Worm (Caenorhabditis elegans) whole organism, young adult: ENCODE measurements around the gene pkg-2.

Source experiments
- B0019.2 ChIP-seq: fragments of 200-800 bp; sonication (Bioruptor generic); conservative IDR thresholded peaks from 2 replicates; pipeline ENCODE4 v1.3.6; 2022; ENCODE audit warnings: missing genetic modification reagents, missing genetic modification characterization, missing compliant biosample characterization
- B0336.3 ChIP-seq: fragments of 200-800 bp; sonication (Bioruptor generic); IDR thresholded peaks from 2 replicates; pipeline ENCODE4 v1.3.6; 2022; ENCODE audit warnings: missing genetic modification characterization, missing compliant biosample characterization
- D2030.7 ChIP-seq: fragments of 200-800 bp; sonication (Bioruptor generic); IDR thresholded peaks from 2 replicates; pipeline ENCODE4 v1.3.6; 2022; ENCODE audit warnings: missing genetic modification reagents, missing genetic modification characterization, missing compliant biosample characterization
- F23B12.7 ChIP-seq: sonication (generic microtip); optimal IDR thresholded peaks from 2 replicates; lab custom pipeline; 2017; ENCODE audit warnings: missing genetic modification characterization, mild to moderate bottlenecking, missing compliant biosample characterization, antibody characterized with exemption, moderate library complexity; ENCODE audit not compliant: insufficient read depth
- F39B2.1 ChIP-seq: fragments of 200-800 bp; sonication (Bioruptor generic); IDR thresholded peaks from 2 replicates; pipeline ENCODE4 v1.3.6; 2022; ENCODE audit warnings: missing genetic modification reagents, missing genetic modification characterization, missing compliant biosample characterization
- F49E8.2 ChIP-seq: sonication (generic microtip); optimal IDR thresholded peaks from 3 replicates; lab custom pipeline; 2017; ENCODE audit warnings: missing genetic modification characterization, mild to moderate bottlenecking, missing compliant biosample characterization, antibody characterized with exemption, moderate library complexity; ENCODE audit not compliant: insufficient read depth
- F52B5.7 ChIP-seq: sonication (generic microtip); optimal IDR thresholded peaks from 2 replicates; lab custom pipeline; 2016; ENCODE audit warnings: mild to moderate bottlenecking, missing genetic modification characterization, missing compliant biosample characterization
- F57C9.4 ChIP-seq: sonication (generic microtip); optimal IDR thresholded peaks from 2 replicates; lab custom pipeline; 2017; ENCODE audit warnings: mild to moderate bottlenecking, missing genetic modification characterization, missing compliant biosample characterization
- K11D2.4 ChIP-seq: fragments of 200-800 bp; sonication (Bioruptor generic); IDR thresholded peaks from 2 replicates; pipeline ENCODE4 v1.3.6; 2022; ENCODE audit warnings: missing genetic modification reagents, missing genetic modification characterization, missing compliant biosample characterization
- K12H6.12 ChIP-seq: fragments of 200-800 bp; sonication (Bioruptor generic); optimal IDR thresholded peaks from 2 replicates; lab custom pipeline; 2018; ENCODE audit warnings: mild to moderate bottlenecking, missing genetic modification characterization, missing compliant biosample characterization
- T26A5.8 ChIP-seq: sonication (generic microtip); optimal IDR thresholded peaks from 2 replicates; lab custom pipeline; 2016; ENCODE audit warnings: missing genetic modification characterization, missing compliant biosample characterization
- Y53G8AR.9 ChIP-seq: fragments of 200-800 bp; sonication (Bioruptor generic); conservative IDR thresholded peaks from 2 replicates; pipeline ENCODE4 v1.3.6; 2022; ENCODE audit warnings: missing genetic modification reagents, missing genetic modification characterization, missing compliant biosample characterization
- ZK185.1 ChIP-seq: sonication (generic microtip); optimal IDR thresholded peaks from 2 replicates; lab custom pipeline; 2016; ENCODE audit warnings: mild to moderate bottlenecking, missing genetic modification characterization, missing compliant biosample characterization; ENCODE audit not compliant: poor library complexity, severe bottlenecking
- ama-1 ChIP-seq, 3 experiments: fragments of 150-350 bp in 1 of 3; sonication (generic microtip) in 2 of 3; optimal IDR thresholded peaks; 2 replicates each; lab custom pipeline; 2014 to 2018; ENCODE audit warnings: missing biosample characterization in 2 of 3, missing genetic modification characterization in 2 of 3, missing genetic modification reagents in 2 of 3
- attf-3 ChIP-seq: fragments of 200-800 bp; sonication (Bioruptor generic); conservative IDR thresholded peaks from 2 replicates; pipeline ENCODE4 v1.3.6; 2022; ENCODE audit warnings: missing genetic modification reagents, missing genetic modification characterization, missing compliant biosample characterization
- attf-5 ChIP-seq: fragments of 200-800 bp; sonication (Bioruptor generic); optimal IDR thresholded peaks from 2 replicates; lab custom pipeline; 2018; ENCODE audit warnings: mild to moderate bottlenecking, missing genetic modification characterization, missing compliant biosample characterization
- attf-6 ChIP-seq: fragments of 200-800 bp; sonication (Bioruptor generic); IDR thresholded peaks from 2 replicates; pipeline ENCODE4 v1.3.6; 2022; ENCODE audit warnings: missing genetic modification reagents, missing genetic modification characterization, missing compliant biosample characterization
- bed-1 ChIP-seq: fragments of 200-800 bp; sonication (Bioruptor generic); IDR thresholded peaks from 2 replicates; pipeline ENCODE4 v1.3.6; 2022; ENCODE audit warnings: missing genetic modification reagents, missing genetic modification characterization, missing compliant biosample characterization
- bed-2 ChIP-seq: fragments of 200-800 bp; sonication (Bioruptor generic); IDR thresholded peaks from 2 replicates; pipeline ENCODE4 v1.3.6; 2022; ENCODE audit warnings: missing genetic modification reagents, missing genetic modification characterization, missing compliant biosample characterization
- ceh-58 ChIP-seq: fragments of 200-800 bp; sonication (Bioruptor generic); IDR thresholded peaks from 2 replicates; pipeline ENCODE4 v1.3.6; 2022; ENCODE audit warnings: missing genetic modification characterization, missing compliant biosample characterization
- die-1 ChIP-seq: sonication (generic microtip); optimal IDR thresholded peaks from 2 replicates; lab custom pipeline; 2016; ENCODE audit warnings: missing genotype, mild to moderate bottlenecking, missing genetic modification characterization, missing compliant biosample characterization
- dox-1 ChIP-seq: fragments of 200-800 bp; sonication (Bioruptor generic); IDR thresholded peaks from 2 replicates; pipeline ENCODE4 v1.3.6; 2022; ENCODE audit warnings: missing genetic modification reagents, missing genetic modification characterization, missing compliant biosample characterization
- dpff-1 ChIP-seq: sonication (generic microtip); optimal IDR thresholded peaks from 2 replicates; lab custom pipeline; 2017; ENCODE audit warnings: mild to moderate bottlenecking, missing genetic modification characterization, missing compliant biosample characterization
- dpl-1 ChIP-seq: fragments of 150-350 bp; optimal IDR thresholded peaks from 2 replicates; lab custom pipeline; 2014; ENCODE audit warnings: missing biosample characterization, missing genetic modification reagents, missing genetic modification characterization
- egl-44 ChIP-seq: fragments of 200-800 bp; sonication (Bioruptor generic); IDR thresholded peaks from 2 replicates; pipeline ENCODE4 v1.3.6; 2022; ENCODE audit warnings: missing genetic modification reagents, missing genetic modification characterization, missing compliant biosample characterization
- egrh-3 ChIP-seq: fragments of 200-800 bp; sonication (Bioruptor generic); IDR thresholded peaks from 2 replicates; pipeline ENCODE4 v1.3.6; 2022; ENCODE audit warnings: missing genetic modification reagents, missing genetic modification characterization, missing compliant biosample characterization
- fkh-3 ChIP-seq: sonication (generic microtip); optimal IDR thresholded peaks from 2 replicates; lab custom pipeline; 2016; ENCODE audit warnings: mild to moderate bottlenecking, missing genetic modification characterization, missing compliant biosample characterization
- hlh-26 ChIP-seq: fragments of 200-800 bp; sonication (Bioruptor generic); conservative IDR thresholded peaks from 2 replicates; pipeline ENCODE4 v1.3.6; 2022; ENCODE audit warnings: missing genetic modification reagents, missing genetic modification characterization, missing compliant biosample characterization
- hsf-1 ChIP-seq: fragments of 200-800 bp; sonication (Bioruptor generic); IDR thresholded peaks from 2 replicates; pipeline ENCODE4 v1.3.6; 2022; ENCODE audit warnings: missing genetic modification reagents, missing genetic modification characterization, missing compliant biosample characterization
- lag-1 ChIP-seq: fragments of 200-800 bp; sonication (Bioruptor generic); IDR thresholded peaks from 2 replicates; pipeline ENCODE4 v1.3.6; 2022; ENCODE audit warnings: missing genetic modification reagents, missing genetic modification characterization, missing compliant biosample characterization
- let-526 ChIP-seq: fragments of 200-800 bp; sonication (Bioruptor generic); IDR thresholded peaks from 2 replicates; pipeline ENCODE4 v1.3.6; 2022; ENCODE audit warnings: missing genetic modification reagents, missing genetic modification characterization, missing compliant biosample characterization
- let-607 ChIP-seq, 2 experiments: fragments of 200-800 bp in 1 of 2; sonication (Bioruptor generic) in 1 of 2; sonication (generic microtip) in 1 of 2; optimal IDR thresholded peaks; 2 replicates each; lab custom pipeline; 2016 to 2018; ENCODE audit warnings: mild to moderate bottlenecking in 2 of 2, missing compliant biosample characterization in 2 of 2, missing genetic modification characterization in 2 of 2, moderate library complexity in 2 of 2, missing genotype in 1 of 2
- lin-26 ChIP-seq: fragments of 200-800 bp; sonication (Bioruptor generic); IDR thresholded peaks from 2 replicates; pipeline ENCODE4 v1.3.6; 2022; ENCODE audit warnings: missing genetic modification reagents, missing genetic modification characterization, missing compliant biosample characterization
- lin-35 ChIP-seq, 3 experiments: fragments of 150-350 bp in 2 of 3; sonication (generic microtip) in 1 of 3; optimal IDR thresholded peaks; 2 replicates each; lab custom pipeline; 2014 to 2018; ENCODE audit warnings: missing biosample characterization in 3 of 3, missing genetic modification characterization in 3 of 3, missing genetic modification reagents in 3 of 3
- lir-1 ChIP-seq: fragments of 200-800 bp; sonication (Bioruptor generic); conservative IDR thresholded peaks from 2 replicates; pipeline ENCODE4 v1.3.6; 2022; ENCODE audit warnings: missing genetic modification reagents, missing genetic modification characterization, missing compliant biosample characterization
- lsy-27 ChIP-seq: sonication (generic microtip); optimal IDR thresholded peaks from 2 replicates; lab custom pipeline; 2017; ENCODE audit warnings: missing genetic modification characterization, mild to moderate bottlenecking, missing compliant biosample characterization, antibody characterized with exemption, missing genotype, borderline replicate concordance; ENCODE audit not compliant: insufficient read depth
- madf-8 ChIP-seq: fragments of 200-800 bp; sonication (Bioruptor generic); conservative IDR thresholded peaks from 2 replicates; pipeline ENCODE4 v1.3.6; 2022; ENCODE audit warnings: missing genetic modification reagents, missing genetic modification characterization, missing compliant biosample characterization
- mel-28 ChIP-seq: sonication (generic microtip); optimal IDR thresholded peaks from 2 replicates; lab custom pipeline; 2016; ENCODE audit warnings: borderline replicate concordance, mild to moderate bottlenecking, missing genetic modification characterization, missing compliant biosample characterization
- nfya-1 ChIP-seq: sonication (generic microtip); optimal IDR thresholded peaks from 2 replicates; lab custom pipeline; 2017; ENCODE audit warnings: antibody characterized with exemption, missing compliant biosample characterization, missing genetic modification characterization, borderline replicate concordance; ENCODE audit not compliant: insufficient read depth
- nhr-27 ChIP-seq: fragments of 200-800 bp; sonication (Bioruptor generic); optimal IDR thresholded peaks from 2 replicates; lab custom pipeline; 2018; ENCODE audit warnings: mild to moderate bottlenecking, missing genetic modification characterization, moderate library complexity, missing compliant biosample characterization
- nhr-80 ChIP-seq: sonication (generic microtip); optimal IDR thresholded peaks from 2 replicates; lab custom pipeline; 2016; ENCODE audit warnings: missing genetic modification characterization, missing compliant biosample characterization
- pha-4 ChIP-seq: fragments of 150-350 bp; sonication (generic microtip); optimal IDR thresholded peaks from 2 replicates; lab custom pipeline; 2014; ENCODE audit warnings: missing biosample characterization, missing genetic modification reagents, missing genetic modification characterization
- sdz-38 ChIP-seq: sonication (generic microtip); optimal IDR thresholded peaks from 2 replicates; lab custom pipeline; 2016; ENCODE audit warnings: missing genotype, missing genetic modification characterization, missing compliant biosample characterization
- tbp1 ChIP-seq: fragments of 200-800 bp; sonication (Bioruptor generic); optimal IDR thresholded peaks from 2 replicates; lab custom pipeline; 2018; ENCODE audit warnings: mild to moderate bottlenecking, missing genetic modification characterization, missing compliant biosample characterization
- unc-62 ChIP-seq: fragments of 150-350 bp; optimal IDR thresholded peaks from 2 replicates; lab custom pipeline; 2014; ENCODE audit warnings: missing biosample characterization, missing genetic modification reagents, missing genetic modification characterization
- xnd-1 ChIP-seq: sonication (generic microtip); optimal IDR thresholded peaks from 2 replicates; lab custom pipeline; 2016; ENCODE audit warnings: missing genotype, missing genetic modification reagents, missing genetic modification characterization, missing compliant biosample characterization
- zim-3 ChIP-seq: sonication (generic microtip); optimal IDR thresholded peaks from 2 replicates; lab custom pipeline; 2017; ENCODE audit warnings: mild to moderate bottlenecking, missing genetic modification characterization, moderate library complexity, missing compliant biosample characterization
- ztf-25 ChIP-seq: fragments of 200-800 bp; sonication (Bioruptor generic); IDR thresholded peaks from 2 replicates; pipeline ENCODE4 v1.3.6; 2022; ENCODE audit warnings: missing genetic modification reagents, missing genetic modification characterization, missing compliant biosample characterization

pkg-2 gene

DNA sequence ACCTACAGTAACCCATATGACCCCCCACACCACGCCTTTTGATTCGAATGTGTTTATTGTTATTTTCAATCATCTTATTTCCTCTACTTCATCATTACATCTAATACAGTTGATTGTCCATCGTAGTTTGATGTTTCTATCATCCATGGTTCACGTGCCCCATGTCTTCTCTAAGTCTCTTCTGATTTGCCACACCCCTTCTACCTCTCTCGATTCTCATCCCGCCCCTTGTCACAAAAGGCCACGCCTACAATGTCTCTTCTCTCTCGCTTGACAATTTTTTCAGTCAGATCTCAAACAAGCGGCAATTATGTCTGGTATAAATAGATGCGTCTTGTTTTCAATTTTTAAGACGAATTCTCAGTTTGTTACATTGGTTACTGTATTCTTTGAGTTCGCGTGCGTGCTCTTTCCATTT lies 14.3 kb downstream of the pkg-2 start:
- no peak for TF ChIP-seq F52B5.7 (tag; lab: Kevin White, UChicago)
- TF ChIP-seq attf-6 (GFP tag; lab: Robert Waterston, UW), result no peak
- TF ChIP-seq Y53G8AR.9, result no peak
- no peak for TF ChIP-seq die-1 (tag; lab: Kevin White, UChicago)
- no peak for TF ChIP-seq lin-26 (GFP tag; lab: Robert Waterston, UW)
- no peak for TF ChIP-seq bed-1
- TF ChIP-seq nfya-1, result no peak
- TF ChIP-seq mel-28 (tag; lab: Kevin White, UChicago), result no peak
- TF ChIP-seq egrh-3 (GFP tag; lab: Robert Waterston, UW), result no peak
- no peak for TF ChIP-seq fkh-3
- no peak for TF ChIP-seq dpl-1
- no peak for TF ChIP-seq hlh-26
- no peak for TF ChIP-seq ZK185.1 (tag; lab: Kevin White, UChicago)
- TF ChIP-seq egl-44, result no peak
- no peak for TF ChIP-seq F39B2.1 (GFP tag; lab: Robert Waterston, UW)
- TF ChIP-seq K12H6.12, result peak; percentile 40
- no peak for TF ChIP-seq lag-1 (GFP tag; lab: Robert Waterston, UW)
- TF ChIP-seq F23B12.7 (tag; lab: Kevin White, UChicago), result no peak
- peak; percentile 5 for TF ChIP-seq tbp1 (GFP tag; lab: Kevin White, UChicago)
- no peak for TF ChIP-seq sdz-38 (tag; lab: Kevin White, UChicago)
- no peak for TF ChIP-seq F49E8.2 (tag; lab: Kevin White, UChicago)
- TF ChIP-seq nhr-27 (tag; lab: Kevin White, UChicago), result no peak
- no peak for TF ChIP-seq attf-5 (GFP tag; lab: Kevin White, UChicago)
- TF ChIP-seq madf-8 (GFP tag; lab: Robert Waterston, UW), result no peak
- peak; percentile 71 for TF ChIP-seq nhr-80 (tag; lab: Kevin White, UChicago)
- TF ChIP-seq zim-3, result no peak
- no peak for TF ChIP-seq dpff-1 (tag; lab: Kevin White, UChicago)
- TF ChIP-seq xnd-1 (tag; lab: Kevin White, UChicago), result no peak
- TF ChIP-seq F57C9.4, result no peak
- TF ChIP-seq bed-2 (GFP tag; lab: Robert Waterston, UW), result no peak
- no peak for TF ChIP-seq D2030.7 (GFP tag; lab: Robert Waterston, UW)
- TF ChIP-seq T26A5.8, result no peak
- TF ChIP-seq B0336.3 (GFP tag; lab: Robert Waterston, UW), result no peak
- TF ChIP-seq hsf-1 (GFP tag; lab: Robert Waterston, UW), result no peak
- peak; percentile 39 for TF ChIP-seq unc-62 (GFP tag; lab: Kevin White, UChicago)
- no peak for TF ChIP-seq pha-4 (tag; lab: Kevin White, UChicago)
- no peak for TF ChIP-seq lir-1 (GFP tag; lab: Robert Waterston, UW)
- TF ChIP-seq dox-1 (GFP tag; lab: Robert Waterston, UW), result 0 out of 2 replicates have a peak, but pooled peaks have one; percentile 17
- TF ChIP-seq lin-35 (GFP tag; optimal IDR thresholded peaks at IDR 0.05; lab: Kevin White, UChicago), result no peak
- TF ChIP-seq K11D2.4 (GFP tag; lab: Robert Waterston, UW), result 0 out of 2 replicates have a peak, but pooled peaks have one; percentile 32
- no peak for TF ChIP-seq ztf-25 (GFP tag; lab: Robert Waterston, UW)
- TF ChIP-seq let-526 (GFP tag; lab: Robert Waterston, UW), result no peak
- TF ChIP-seq ceh-58 (GFP tag; lab: Robert Waterston, UW), result no peak
- no peak for TF ChIP-seq lsy-27 (tag; lab: Kevin White, UChicago)
- TF ChIP-seq let-607 (tag; optimal IDR thresholded peaks at IDR 0.05; lab: Kevin White, UChicago), result no peak
- no peak for TF ChIP-seq attf-3 (GFP tag; lab: Robert Waterston, UW)
- TF ChIP-seq B0019.2, result no peak
- TF ChIP-seq ama-1 (optimal IDR thresholded peaks at IDR 0.05; lab: Kevin White, UChicago), result peak; percentile 27
- TF ChIP-seq ama-1 (GFP tag; optimal IDR thresholded peaks at IDR 0.05; lab: Kevin White, UChicago), result no peak
